Worm (Caenorhabditis elegans): ENCODE measurements around the gene F32E10.5.

ce11 chrIV:7575147-7575768 lies 2.9 kb downstream of the F32E10.5 start, which contains the start of gene cec-4:
- TF ChIP-seq flt-1 (GFP tag; IDR thresholded peaks at IDR 0.05) (no peak), ref-1 (GFP tag; conservative IDR thresholded peaks at IDR 0.05) (no peak)

Data from whole organism, midembryonic.